Worm (Caenorhabditis elegans) whole organism, L4 larva: Measurements from ENCODE around the gene str-114.

Source experiments
- ama-1 ChIP-seq: fragments of 150-350 bp; optimal IDR thresholded peaks from 2 replicates; lab custom pipeline; 2014; ENCODE audit warnings: inconsistent platforms, mixed read lengths
- arid-1 ChIP-seq: fragments of 200-800 bp; sonication (Bioruptor generic); conservative IDR thresholded peaks from 2 replicates; pipeline ENCODE4 v1.3.6; 2022; ENCODE audit warnings: missing genetic modification reagents, missing genetic modification characterization, missing compliant biosample characterization
- ceh-20 ChIP-seq: fragments of 200-800 bp; sonication (Bioruptor generic); IDR thresholded peaks from 2 replicates; pipeline ENCODE4 v1.3.6; 2022; ENCODE audit warnings: missing genetic modification reagents, missing genetic modification characterization, missing compliant biosample characterization
- ceh-82 ChIP-seq: sonication (generic microtip); optimal IDR thresholded peaks from 2 replicates; lab custom pipeline; 2017; ENCODE audit warnings: missing biosample characterization, missing genetic modification characterization
- dve-1 ChIP-seq: sonication (generic microtip); optimal IDR thresholded peaks from 2 replicates; lab custom pipeline; 2017; ENCODE audit warnings: antibody characterized with exemption, mild to moderate bottlenecking, missing genetic modification characterization, missing compliant biosample characterization; ENCODE audit not compliant: insufficient read depth
- fos-1 ChIP-seq: fragments of 150-350 bp; optimal IDR thresholded peaks from 2 replicates; lab custom pipeline; 2014; ENCODE audit warnings: missing biosample characterization, missing genetic modification characterization
- nhr-237 ChIP-seq: sonication (generic microtip); optimal IDR thresholded peaks from 2 replicates; lab custom pipeline; 2017; ENCODE audit warnings: missing biosample characterization, missing genetic modification characterization
- nhr-28 ChIP-seq: fragments of 150-350 bp; optimal IDR thresholded peaks from 2 replicates; lab custom pipeline; 2014; ENCODE audit warnings: missing biosample characterization, missing genetic modification characterization
- nhr-41 ChIP-seq: fragments of 200-800 bp; sonication (Bioruptor generic); IDR thresholded peaks from 2 replicates; pipeline ENCODE4 v1.3.6; 2022; ENCODE audit warnings: missing genetic modification reagents, missing genetic modification characterization, missing compliant biosample characterization
- pqm-1 ChIP-seq: sonication (generic microtip); optimal IDR thresholded peaks from 2 replicates; lab custom pipeline; 2017; ENCODE audit warnings: missing biosample characterization, missing genetic modification characterization
- snpc-4 ChIP-seq: fragments of 150-350 bp; optimal IDR thresholded peaks from 2 replicates; lab custom pipeline; 2014; ENCODE audit warnings: missing biosample characterization, missing genetic modification characterization

- no peak for TF ChIP-seq arid-1
- TF ChIP-seq dve-1 (tag; lab: Kevin White, UChicago), result no peak
- TF ChIP-seq fos-1 (tag; lab: Kevin White, UChicago), result no peak
- no peak for TF ChIP-seq nhr-237 (tag; lab: Kevin White, UChicago)
- TF ChIP-seq nhr-28 (tag; lab: Kevin White, UChicago), result no peak
- TF ChIP-seq ceh-20 (GFP tag; lab: Robert Waterston, UW), result no peak
- no peak for TF ChIP-seq ama-1 (lab: Kevin White, UChicago)
- TF ChIP-seq snpc-4 (tag; lab: Kevin White, UChicago), result no peak
- no peak for TF ChIP-seq nhr-41 (GFP tag; lab: Robert Waterston, UW)
- no peak for TF ChIP-seq ceh-82
- no peak for TF ChIP-seq pqm-1 (tag; lab: Kevin White, UChicago)
These were observed 36.7 kb downstream of the str-114 start for ce11 chrV:3686292-3686691.
